In the genomic region with DNA sequence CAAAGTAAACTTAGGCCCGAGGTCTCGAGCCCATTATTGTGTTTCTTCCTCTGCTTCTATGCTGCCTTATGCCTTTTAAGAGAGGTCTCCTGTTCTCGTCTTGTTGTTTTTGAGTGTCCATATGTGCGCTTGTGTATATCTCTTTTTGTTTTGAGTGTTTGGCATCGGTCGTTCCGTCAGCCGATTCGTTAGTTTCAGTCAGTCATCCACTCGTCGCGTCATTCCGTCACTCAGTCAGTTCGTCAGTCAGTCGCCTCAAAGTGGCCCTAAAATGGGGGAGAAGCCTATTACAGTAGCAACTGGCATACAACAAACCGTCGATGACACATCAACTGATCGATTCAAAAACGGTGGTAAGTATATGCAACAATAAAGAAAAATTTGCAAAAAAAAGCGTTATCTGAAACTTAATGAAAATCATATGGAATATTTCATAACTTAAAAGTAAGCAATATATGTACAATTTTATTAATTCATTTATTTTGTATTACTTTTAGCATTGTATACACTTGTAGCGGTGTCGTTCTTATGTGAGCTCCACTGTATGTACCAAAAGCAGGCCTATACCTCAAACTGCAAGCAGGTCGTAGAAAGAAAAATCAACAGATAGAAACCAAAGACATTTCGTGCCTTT, we compare ENCODE assay signal across 1 fruit fly cellular context.
TF ChIP-seq lines count a peak whose summit lies in the region.

No protein-coding gene starts in this region.

TF ChIP-seq in whole organism, embryonic, 481 proteins besides CTCF, POLR2A, EP300 and RAD21 (continued from another document):
- peak; percentile 97 for TF ChIP-seq wor (GFP tag; IDR thresholded peaks at IDR 0.05; lab: Robert Waterston, UW)
- peak; percentile 91 for TF ChIP-seq CG11398 (GFP tag; optimal IDR thresholded peaks at IDR 0.05; lab: Kevin White, UChicago)
- no peak for TF ChIP-seq cg (GFP tag; optimal IDR thresholded peaks at IDR 0.05; lab: Kevin White, UChicago)
- no peak for TF ChIP-seq Dref (GFP tag; IDR thresholded peaks at IDR 0.05; lab: Robert Waterston, UW)
- TF ChIP-seq CG2199 (GFP tag; IDR thresholded peaks at IDR 0.05; lab: Robert Waterston, UW), result peak; percentile 84
- peak; percentile 93 for TF ChIP-seq jing (GFP tag; optimal IDR thresholded peaks at IDR 0.05; lab: Kevin White, UChicago)
- peak; percentile 90 for TF ChIP-seq CG8944 (GFP tag; optimal IDR thresholded peaks at IDR 0.05; lab: Kevin White, UChicago)
- TF ChIP-seq tna (GFP tag; IDR thresholded peaks at IDR 0.05; lab: Robert Waterston, UW; ENCODE audit: partially characterized antibody), result no peak
- peak; percentile 85 for TF ChIP-seq CG9437 (GFP tag; optimal IDR thresholded peaks at IDR 0.05; lab: Kevin White, UChicago)
- peak; percentile 91 for TF ChIP-seq shn (GFP tag; optimal IDR thresholded peaks at IDR 0.05; lab: Kevin White, UChicago)
- TF ChIP-seq Opbp (GFP tag; IDR thresholded peaks at IDR 0.05; lab: Robert Waterston, UW; ENCODE audit: partially characterized antibody), result no peak
- peak; percentile 90 for TF ChIP-seq CG4328 (GFP tag; optimal IDR thresholded peaks at IDR 0.05; lab: Kevin White, UChicago)
- TF ChIP-seq Antp (GFP tag; optimal IDR thresholded peaks at IDR 0.05; lab: Kevin White, UChicago), result peak; percentile 82
- TF ChIP-seq CG43689 (GFP tag; IDR thresholded peaks at IDR 0.05; lab: Robert Waterston, UW), result peak; percentile 96
- peak; percentile 86 for TF ChIP-seq CG8290 (GFP tag; optimal IDR thresholded peaks at IDR 0.05; lab: Kevin White, UChicago)
- peak; percentile 84 to 93 for TF ChIP-seq CG8290 (tag; optimal IDR thresholded peaks at IDR 0.05; lab: Kevin White, UChicago)
- TF ChIP-seq Myb (GFP tag; optimal IDR thresholded peaks at IDR 0.05; lab: Kevin White, UChicago), result peak; percentile 62
- TF ChIP-seq CG11695 (GFP tag; IDR thresholded peaks at IDR 0.05; lab: Robert Waterston, UW), result peak; percentile 97
- TF ChIP-seq h (optimal IDR thresholded peaks at IDR 0.05; lab: Kevin White, UChicago), result no peak
- TF ChIP-seq toy (GFP tag; IDR thresholded peaks at IDR 0.05; lab: Robert Waterston, UW), result peak; percentile 83
- peak; percentile 86 for TF ChIP-seq fu2 (GFP tag; optimal IDR thresholded peaks at IDR 0.05; lab: Kevin White, UChicago)
- peak; percentile 90 for TF ChIP-seq klu (GFP tag; IDR thresholded peaks at IDR 0.05; lab: Robert Waterston, UW)
- peak; percentile 93 for TF ChIP-seq gsb-n (tag; optimal IDR thresholded peaks at IDR 0.05; lab: Kevin White, UChicago)
- peak; percentile 80 for TF ChIP-seq CG2875 (GFP tag; optimal IDR thresholded peaks at IDR 0.05; lab: Kevin White, UChicago)
- TF ChIP-seq wek (GFP tag; optimal IDR thresholded peaks at IDR 0.05; lab: Kevin White, UChicago), result peak; percentile 81
- peak; percentile 94 for TF ChIP-seq Spps (tag; optimal IDR thresholded peaks at IDR 0.05; lab: Kevin White, UChicago)
- peak; percentile 90 for TF ChIP-seq bcd (GFP tag; optimal IDR thresholded peaks at IDR 0.05; lab: Kevin White, UChicago)
- peak; percentile 80 for TF ChIP-seq CG11560 (tag; IDR thresholded peaks at IDR 0.05; lab: Robert Waterston, UW)
- peak; percentile 70 for TF ChIP-seq CG10565 (GFP tag; optimal IDR thresholded peaks at IDR 0.05; lab: Kevin White, UChicago)
- TF ChIP-seq CG30020 (tag; optimal IDR thresholded peaks at IDR 0.05; lab: Kevin White, UChicago), result peak; percentile 76
- TF ChIP-seq wdn (GFP tag; IDR thresholded peaks at IDR 0.05; lab: Robert Waterston, UW), result peak; percentile 79
- no peak for TF ChIP-seq usp (GFP tag; optimal IDR thresholded peaks at IDR 0.05; lab: Kevin White, UChicago)
- peak; percentile 76 for TF ChIP-seq Nf-YB (GFP tag; optimal IDR thresholded peaks at IDR 0.05; lab: Kevin White, UChicago)
- peak; percentile 92 for TF ChIP-seq Fer3 (tag; optimal IDR thresholded peaks at IDR 0.05; lab: Kevin White, UChicago)
- peak; percentile 44 for TF ChIP-seq Sry-β (GFP tag; optimal IDR thresholded peaks at IDR 0.05; lab: Kevin White, UChicago)
- TF ChIP-seq CG8478 (optimal IDR thresholded peaks at IDR 0.05; lab: Kevin White, UChicago), result no peak
- TF ChIP-seq Meics (GFP tag; optimal IDR thresholded peaks at IDR 0.05; lab: Kevin White, UChicago), result peak; percentile 89
- TF ChIP-seq ftz-f1 (GFP tag; optimal IDR thresholded peaks at IDR 0.05; lab: Kevin White, UChicago), result no peak
- peak; percentile 87 for TF ChIP-seq CG17912 (GFP tag; optimal IDR thresholded peaks at IDR 0.05; lab: Kevin White, UChicago)
- peak; percentile 71 for TF ChIP-seq CG15514 (GFP tag; optimal IDR thresholded peaks at IDR 0.05; lab: Kevin White, UChicago)
- TF ChIP-seq twi (tag; optimal IDR thresholded peaks at IDR 0.05; lab: Kevin White, UChicago), result peak; percentile 89
- peak; percentile 99 for TF ChIP-seq sens (GFP tag; lab: Kevin White, UChicago)
- no peak for TF ChIP-seq CG13894 (tag; optimal IDR thresholded peaks at IDR 0.05; lab: Kevin White, UChicago)
- TF ChIP-seq CG6654 (GFP tag; optimal IDR thresholded peaks at IDR 0.05; lab: Kevin White, UChicago), result peak; percentile 86
